Worm (Caenorhabditis elegans) whole organism, late embryonic: ENCODE data around the gene deb-1.

Experiments used
- F13H6.1 ChIP-seq: sonication (generic microtip); optimal IDR thresholded peaks from 2 replicates; lab custom pipeline; 2016; ENCODE audit warnings: missing genetic modification characterization, missing compliant biosample characterization
- ceh-22 ChIP-seq: sonication (generic microtip); optimal IDR thresholded peaks from 2 replicates; lab custom pipeline; 2017; ENCODE audit warnings: missing biosample characterization, missing genetic modification characterization

Gene deb-1

DNA sequence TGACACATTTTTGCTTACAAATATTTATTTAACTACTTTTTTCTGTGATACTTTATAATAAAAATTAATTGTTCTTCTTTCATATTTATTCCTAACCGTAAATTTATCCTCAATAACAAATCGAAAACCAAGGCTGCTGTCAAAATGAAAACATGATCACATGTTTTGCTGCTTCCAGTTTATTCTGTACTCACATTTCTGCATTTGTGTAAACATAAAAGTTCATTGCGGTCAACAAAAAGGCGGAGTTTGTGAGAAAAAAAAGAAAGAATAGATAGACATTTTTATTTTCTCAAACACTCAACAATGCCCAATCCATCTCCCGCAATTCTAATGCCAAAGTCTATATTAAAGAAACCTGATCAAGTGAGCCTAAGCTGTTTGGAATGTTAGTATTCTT, 58.2 kb downstream of the deb-1 start, which contains the start of gene C06G3.3:
Gene C06G3.3 (plus strand): TSS at position 301 of the 400 bp plus-strand sequence.
- TF ChIP-seq ceh-22 (tag; lab: Kevin White, UChicago) (no peak), F13H6.1 (no peak)
